Fruit fly (Drosophila melanogaster) whole organism, embryonic: ENCODE results near the gene ps.
A peak's percentile ranks its signal among the peaks of the same experiment; 100 is the strongest.

Experiments
- Aef1 ChIP-seq: fragments of 200-800 bp; sonication (Bioruptor generic); IDR thresholded peaks from 3 replicates; pipeline ENCODE4 v1.3.6; 2022; ENCODE audit warnings: missing biosample characterization, missing genetic modification characterization
- CG11504 ChIP-seq: fragments of 200-800 bp; sonication (Bioruptor generic); optimal IDR thresholded peaks from 3 replicates; lab custom pipeline; 2019; ENCODE audit warnings: missing biosample characterization, mild to moderate bottlenecking, missing genetic modification characterization, moderate library complexity
- CG12236 ChIP-seq: fragments of 200-800 bp; sonication (Bioruptor generic); optimal IDR thresholded peaks from 2 replicates; lab custom pipeline; 2016; ENCODE audit warnings: missing biosample characterization, missing genetic modification characterization
- CG12744 ChIP-seq: fragments of 200-800 bp; sonication (Bioruptor generic); optimal IDR thresholded peaks from 2 replicates; lab custom pipeline; 2016; ENCODE audit warnings: missing biosample characterization, missing genetic modification characterization
- CG13123 ChIP-seq: fragments of 200-800 bp; sonication (Bioruptor generic); optimal IDR thresholded peaks from 2 replicates; lab custom pipeline; 2016; ENCODE audit warnings: missing biosample characterization, missing genetic modification characterization
- CG15011 ChIP-seq: fragments of 200-800 bp; sonication (Bioruptor generic); optimal IDR thresholded peaks from 3 replicates; lab custom pipeline; 2018; ENCODE audit warnings: missing biosample characterization, mild to moderate bottlenecking, missing genetic modification characterization
- CG17186 ChIP-seq: fragments of 200-800 bp; sonication (Bioruptor generic); optimal IDR thresholded peaks from 3 replicates; lab custom pipeline; 2017; ENCODE audit warnings: missing biosample characterization, missing genetic modification reagents, missing genetic modification characterization
- CG2129 ChIP-seq: fragments of 200-800 bp; sonication (Bioruptor generic); IDR thresholded peaks from 2 replicates; pipeline ENCODE4 v1.3.6; 2022; ENCODE audit warnings: missing biosample characterization, missing genetic modification characterization; ENCODE audit not compliant: partially characterized antibody
- CG30403 ChIP-seq: fragments of 200-800 bp; sonication (Bioruptor generic); optimal IDR thresholded peaks from 3 replicates; lab custom pipeline; 2016; ENCODE audit warnings: missing biosample characterization, missing genetic modification characterization
- CG32767 ChIP-seq: fragments of 200-800 bp; sonication (Bioruptor generic); IDR thresholded peaks from 2 replicates; pipeline ENCODE4 v1.3.6; 2022; ENCODE audit warnings: missing biosample characterization, missing genetic modification characterization
- CG7357 ChIP-seq: fragments of 200-800 bp; sonication (Bioruptor generic); IDR thresholded peaks from 3 replicates; pipeline ENCODE4 v1.3.6; 2022; ENCODE audit warnings: missing biosample characterization, missing genetic modification characterization
- CG7963 ChIP-seq: fragments of 200-800 bp; sonication (Bioruptor generic); IDR thresholded peaks from 3 replicates; pipeline ENCODE4 v1.3.6; 2022; ENCODE audit warnings: missing biosample characterization, missing genetic modification characterization; ENCODE audit not compliant: partially characterized antibody
- CG8944 ChIP-seq: fragments of 200-800 bp; sonication (Bioruptor generic); optimal IDR thresholded peaks from 3 replicates; lab custom pipeline; 2016; ENCODE audit warnings: missing biosample characterization, missing genetic modification characterization
- CoRest ChIP-seq: fragments of 200-800 bp; sonication (Bioruptor generic); optimal IDR thresholded peaks from 3 replicates; lab custom pipeline; 2018; ENCODE audit warnings: missing biosample characterization, mild to moderate bottlenecking, missing genetic modification characterization, moderate library complexity
- Dip2 ChIP-seq: fragments of 200-800 bp; sonication (Bioruptor generic); IDR thresholded peaks from 2 replicates; pipeline ENCODE4 v1.3.6; 2022; ENCODE audit warnings: missing biosample characterization, missing genetic modification characterization
- Dll ChIP-seq: fragments of 200-800 bp; sonication (Bioruptor generic); IDR thresholded peaks from 4 replicates; pipeline ENCODE4 v1.3.6; 2022; ENCODE audit warnings: missing biosample characterization, missing genetic modification characterization; ENCODE audit not compliant: partially characterized antibody
- Fer3 ChIP-seq: fragments of 200-800 bp; sonication (Bioruptor generic); optimal IDR thresholded peaks from 2 replicates; lab custom pipeline; 2018; ENCODE audit warnings: missing biosample characterization, mild to moderate bottlenecking, missing genetic modification characterization, moderate library complexity
- H2.0 ChIP-seq: fragments of 200-800 bp; sonication (Bioruptor generic); IDR thresholded peaks from 2 replicates; pipeline ENCODE4 v1.3.6; 2022; ENCODE audit warnings: missing biosample characterization, missing genetic modification characterization
- HLH54F ChIP-seq: fragments of 200-800 bp; sonication (Bioruptor generic); optimal IDR thresholded peaks from 3 replicates; lab custom pipeline; 2016; ENCODE audit warnings: missing biosample characterization, missing genetic modification characterization
- Kr ChIP-seq: fragments of 200-800 bp; sonication (Bioruptor generic); optimal IDR thresholded peaks from 2 replicates; lab custom pipeline; 2017; ENCODE audit warnings: missing biosample characterization, mild to moderate bottlenecking, missing genetic modification characterization
- Mrtf ChIP-seq: fragments of 200-800 bp; sonication (Bioruptor generic); IDR thresholded peaks from 3 replicates; pipeline ENCODE4 v1.3.6; 2022; ENCODE audit warnings: missing biosample characterization, missing genetic modification characterization
- Neu2 ChIP-seq: fragments of 200-800 bp; sonication (Bioruptor generic); optimal IDR thresholded peaks from 3 replicates; lab custom pipeline; 2016; ENCODE audit warnings: missing biosample characterization, missing genetic modification characterization, borderline replicate concordance
- NfI ChIP-seq: fragments of 200-800 bp; sonication (Bioruptor generic); optimal IDR thresholded peaks from 3 replicates; lab custom pipeline; 2018; ENCODE audit warnings: missing biosample characterization, mild to moderate bottlenecking, missing genetic modification characterization, moderate library complexity
- Oaz ChIP-seq: fragments of 200-800 bp; sonication (Bioruptor generic); IDR thresholded peaks from 2 replicates; pipeline ENCODE4 v1.3.6; 2022; ENCODE audit warnings: missing biosample characterization, missing genetic modification characterization
- Sin3A ChIP-seq: fragments of >200 bp; optimal IDR thresholded peaks from 2 replicates; lab custom pipeline; 2018
- Six4 ChIP-seq: fragments of 200-800 bp; sonication (Bioruptor generic); optimal IDR thresholded peaks from 2 replicates; lab custom pipeline; 2016; ENCODE audit warnings: missing biosample characterization, missing genetic modification characterization
- Stat92E ChIP-seq, 3 experiments: fragments of >200 bp in 2 of 3; fragments of 200-800 bp in 1 of 3; sonication (Bioruptor generic) in 1 of 3; optimal IDR thresholded peaks; 2 replicates each; lab custom pipeline; 2017 to 2019; ENCODE audit warnings: missing biosample characterization in 3 of 3, missing genetic modification characterization in 3 of 3, mild to moderate bottlenecking in 1 of 3, moderate library complexity in 1 of 3
- ato ChIP-seq: fragments of 200-800 bp; sonication (Bioruptor generic); IDR thresholded peaks from 2 replicates; pipeline ENCODE4 v1.3.6; 2022; ENCODE audit warnings: missing biosample characterization, missing genetic modification characterization; ENCODE audit not compliant: partially characterized antibody
- emc ChIP-seq: fragments of 200-800 bp; sonication (Bioruptor generic); optimal IDR thresholded peaks from 2 replicates; lab custom pipeline; 2016; ENCODE audit warnings: missing biosample characterization, missing genetic modification characterization
- fd3F ChIP-seq: fragments of 200-800 bp; sonication (Bioruptor generic); optimal IDR thresholded peaks from 2 replicates; lab custom pipeline; 2018; ENCODE audit warnings: missing biosample characterization, mild to moderate bottlenecking, missing genetic modification characterization, moderate library complexity
- ind ChIP-seq: fragments of 200-800 bp; sonication (Bioruptor generic); optimal IDR thresholded peaks from 3 replicates; lab custom pipeline; 2016; ENCODE audit warnings: missing biosample characterization, missing genetic modification characterization
- jigr1 ChIP-seq: fragments of 200-800 bp; sonication (Bioruptor generic); IDR thresholded peaks from 3 replicates; pipeline ENCODE4 v1.3.6; 2022; ENCODE audit warnings: missing biosample characterization, missing genetic modification characterization
- kah ChIP-seq: fragments of 200-800 bp; sonication (Bioruptor generic); optimal IDR thresholded peaks from 2 replicates; lab custom pipeline; 2018; ENCODE audit warnings: missing biosample characterization, mild to moderate bottlenecking, missing genetic modification characterization
- lab ChIP-seq: fragments of 200-800 bp; sonication (Bioruptor generic); optimal IDR thresholded peaks from 3 replicates; lab custom pipeline; 2017; ENCODE audit warnings: missing biosample characterization, missing genetic modification characterization, mild to moderate bottlenecking, moderate library complexity, missing genetic modification reagents
- lov ChIP-seq, 2 experiments: fragments of 200-800 bp in 1 of 2; fragments of >200 bp in 1 of 2; sonication (Bioruptor generic) in 1 of 2; IDR thresholded peaks in 1 of 2; optimal IDR thresholded peaks in 1 of 2; 2 replicates in 1 of 2; 3 replicates in 1 of 2; pipeline versions ENCODE4 v1.3.6 to Lab custom; 2017 to 2022; ENCODE audit warnings: missing biosample characterization in 1 of 2, missing genetic modification characterization in 1 of 2
- nerfin-2 ChIP-seq: fragments of 200-800 bp; sonication (Bioruptor generic); IDR thresholded peaks from 2 replicates; pipeline ENCODE4 v1.3.6; 2022; ENCODE audit warnings: missing biosample characterization, missing genetic modification characterization; ENCODE audit not compliant: partially characterized antibody
- prd ChIP-seq, 3 experiments: fragments of >200 bp in 2 of 3; fragments of 200-800 bp in 1 of 3; sonication (Bioruptor generic) in 1 of 3; optimal IDR thresholded peaks in 2 of 3; IDR thresholded peaks in 1 of 3; 2 replicates in 2 of 3; 3 replicates in 1 of 3; pipeline versions ENCODE4 v1.3.6 to Lab custom; 2017 to 2022; ENCODE audit warnings: missing biosample characterization in 1 of 3, missing genetic modification characterization in 1 of 3
- pum ChIP-seq: fragments of 200-800 bp; sonication (Bioruptor generic); optimal IDR thresholded peaks from 2 replicates; lab custom pipeline; 2016; ENCODE audit warnings: missing biosample characterization, missing genetic modification characterization
- pzg ChIP-seq: fragments of 200-800 bp; sonication (Bioruptor generic); optimal IDR thresholded peaks from 3 replicates; lab custom pipeline; 2018; ENCODE audit warnings: missing biosample characterization, mild to moderate bottlenecking, missing genetic modification characterization, moderate library complexity
- repo ChIP-seq: fragments of 200-800 bp; sonication (Bioruptor generic); optimal IDR thresholded peaks from 2 replicates; lab custom pipeline; 2016; ENCODE audit warnings: missing biosample characterization, missing genetic modification characterization
- row ChIP-seq: fragments of 200-800 bp; sonication (Bioruptor generic); IDR thresholded peaks from 3 replicates; pipeline ENCODE4 v1.3.6; 2022; ENCODE audit warnings: missing biosample characterization, missing genetic modification characterization
- sens-2 ChIP-seq: fragments of 200-800 bp; sonication (Bioruptor generic); IDR thresholded peaks from 2 replicates; pipeline ENCODE4 v1.3.6; 2022; ENCODE audit warnings: missing biosample characterization, missing genetic modification characterization
- slou ChIP-seq: fragments of 200-800 bp; sonication (Bioruptor generic); optimal IDR thresholded peaks from 3 replicates; lab custom pipeline; 2016; ENCODE audit warnings: missing biosample characterization, missing genetic modification characterization
- so ChIP-seq: fragments of 200-800 bp; sonication (Bioruptor generic); IDR thresholded peaks from 3 replicates; pipeline ENCODE4 v1.3.6; 2022; ENCODE audit warnings: missing biosample characterization, missing genetic modification characterization
- sob ChIP-seq: fragments of 200-800 bp; sonication (Bioruptor generic); IDR thresholded peaks from 2 replicates; pipeline ENCODE4 v1.3.6; 2022; ENCODE audit warnings: missing biosample characterization, missing genetic modification characterization
- tio ChIP-seq: fragments of 200-800 bp; sonication (Bioruptor generic); optimal IDR thresholded peaks from 2 replicates; lab custom pipeline; 2017; ENCODE audit warnings: missing biosample characterization, missing genetic modification characterization, inconsistent platforms
- toy ChIP-seq: fragments of 200-800 bp; sonication (Bioruptor generic); IDR thresholded peaks from 2 replicates; pipeline ENCODE4 v1.3.6; 2022; ENCODE audit warnings: missing biosample characterization, missing genetic modification characterization
- wdn ChIP-seq: fragments of 200-800 bp; sonication (Bioruptor generic); IDR thresholded peaks from 2 replicates; pipeline ENCODE4 v1.3.6; 2022; ENCODE audit warnings: missing biosample characterization, missing genetic modification characterization
- zen ChIP-seq: fragments of 200-800 bp; sonication (Bioruptor generic); optimal IDR thresholded peaks from 3 replicates; lab custom pipeline; 2018; ENCODE audit warnings: missing biosample characterization, mild to moderate bottlenecking, missing genetic modification characterization, moderate library complexity

ps gene

dm6 chr3R:9401127-9401603 lies 16.6 kb upstream of the ps start, which contains the start of the genes RpL34b and CG8132 (continued):
- no peak for TF ChIP-seq CG2129 (GFP tag; lab: Robert Waterston, UW)
- TF ChIP-seq Kr (GFP tag; lab: Kevin White, UChicago) = peak; percentile 16
- TF ChIP-seq kah (GFP tag; lab: Kevin White, UChicago) = peak; percentile 95
- TF ChIP-seq repo (GFP tag; lab: Kevin White, UChicago) = peak; percentile 89
- TF ChIP-seq Dip2 = peak; percentile 34; the same call in 1 of the 2 replicates
- peak; percentile 86 for TF ChIP-seq CG12236
- peak; percentile 95 for TF ChIP-seq CG12744
- TF ChIP-seq tio = no peak
- peak; percentile 97 for TF ChIP-seq sob
- peak; percentile 86 for TF ChIP-seq Six4 (GFP tag; lab: Kevin White, UChicago)
- TF ChIP-seq CG32767 (GFP tag; lab: Robert Waterston, UW) = peak; percentile 87
- TF ChIP-seq CG15011 = peak; percentile 92
- TF ChIP-seq Oaz (GFP tag; lab: Robert Waterston, UW) = peak; percentile 85
- no peak for TF ChIP-seq CG7963 (GFP tag; lab: Robert Waterston, UW)
- no peak for TF ChIP-seq lov (optimal IDR thresholded peaks at IDR 0.05; lab: Kevin White, UChicago)
- TF ChIP-seq lov (GFP tag; IDR thresholded peaks at IDR 0.05; lab: Robert Waterston, UW) = peak; percentile 94
- peak; percentile 97 for TF ChIP-seq Aef1
- TF ChIP-seq CoRest (tag; lab: Kevin White, UChicago) = peak; percentile 96
- TF ChIP-seq CG8944 (GFP tag; lab: Kevin White, UChicago) = peak; percentile 95
- no peak for TF ChIP-seq prd (optimal IDR thresholded peaks at IDR 0.05; lab: Kevin White, UChicago)
- TF ChIP-seq prd (GFP tag; IDR thresholded peaks at IDR 0.05; lab: Robert Waterston, UW) = peak; percentile 97
- TF ChIP-seq toy (GFP tag; lab: Robert Waterston, UW) = peak; percentile 82
- TF ChIP-seq lab (GFP tag; lab: Kevin White, UChicago) = peak; percentile 98
- TF ChIP-seq Fer3 = peak; percentile 96
- TF ChIP-seq so (GFP tag; lab: Robert Waterston, UW) = peak; percentile 90
- TF ChIP-seq fd3F (GFP tag; lab: Kevin White, UChicago) = peak; percentile 95
- TF ChIP-seq pum = peak; percentile 98
- TF ChIP-seq zen = peak; percentile 91
- peak; percentile 97 for TF ChIP-seq pzg (GFP tag; lab: Kevin White, UChicago)
- TF ChIP-seq ind (GFP tag; lab: Kevin White, UChicago) = peak; percentile 95
- peak; percentile 96 for TF ChIP-seq wdn (GFP tag; lab: Robert Waterston, UW)
- peak; percentile 97 for TF ChIP-seq row (GFP tag; lab: Robert Waterston, UW)
- peak; percentile 25; the same call in 1 of the 4 replicates for TF ChIP-seq Dll
- peak in 1 of 3 experiments; percentile 73 for TF ChIP-seq Stat92E (GFP tag; optimal IDR thresholded peaks at IDR 0.05; lab: Kevin White, UChicago)
- peak; percentile 83 for TF ChIP-seq CG7357 (GFP tag; lab: Robert Waterston, UW)
- peak; percentile 98 for TF ChIP-seq CG30403 (GFP tag; lab: Kevin White, UChicago)
- no peak for TF ChIP-seq nerfin-2 (GFP tag; lab: Robert Waterston, UW)
- peak; percentile 98 for TF ChIP-seq NfI (GFP tag; lab: Kevin White, UChicago)
- peak; percentile 16; the same call in 1 of the 2 replicates for TF ChIP-seq ato (GFP tag; lab: Robert Waterston, UW)
- peak; percentile 94 for TF ChIP-seq Mrtf (GFP tag; lab: Robert Waterston, UW)
- TF ChIP-seq HLH54F = peak; percentile 97
- peak; percentile 91 for TF ChIP-seq sens-2 (GFP tag; lab: Robert Waterston, UW)
- peak; percentile 93 for TF ChIP-seq emc (GFP tag; lab: Kevin White, UChicago)
- peak; percentile 95 for TF ChIP-seq slou (GFP tag; lab: Kevin White, UChicago)
- TF ChIP-seq H2.0 (GFP tag; lab: Robert Waterston, UW) = peak; percentile 91
- TF ChIP-seq jigr1 = peak; percentile 86
- peak; percentile 93 for TF ChIP-seq CG11504 (tag; lab: Kevin White, UChicago)
- TF ChIP-seq Sin3A (lab: Kevin White, UChicago) = peak; percentile 88
- peak; percentile 100 for TF ChIP-seq CG13123 (GFP tag; lab: Kevin White, UChicago)
- peak; percentile 93 for TF ChIP-seq CG17186 (GFP tag; lab: Kevin White, UChicago)
- TF ChIP-seq Neu2 (GFP tag; lab: Kevin White, UChicago) = peak; percentile 88
